Fruit fly (Drosophila melanogaster) whole organism, wandering third instar larva: ENCODE results near the gene CG31019.

Source experiments
- Abd-B ChIP-seq: fragments of >200 bp; optimal IDR thresholded peaks from 2 replicates; lab custom pipeline; 2017; ENCODE audit warnings: missing biosample characterization, missing genetic modification characterization
- CG32264 ChIP-seq: fragments of 200-800 bp; sonication (Bioruptor generic); optimal IDR thresholded peaks from 2 replicates; lab custom pipeline; 2016; ENCODE audit warnings: missing biosample characterization, missing genetic modification characterization
- CG9705 ChIP-seq: fragments of 200-800 bp; sonication (Bioruptor generic); optimal IDR thresholded peaks from 2 replicates; lab custom pipeline; 2018; ENCODE audit warnings: missing biosample characterization, mild to moderate bottlenecking, missing genetic modification characterization
- CrebA ChIP-seq: fragments of 200-800 bp; sonication (Bioruptor generic); optimal IDR thresholded peaks from 2 replicates; lab custom pipeline; 2016; ENCODE audit warnings: missing biosample characterization, mild to moderate bottlenecking, missing genetic modification characterization, borderline replicate concordance
- Dfd ChIP-seq: fragments of >200 bp; optimal IDR thresholded peaks from 2 replicates; lab custom pipeline; 2017; ENCODE audit warnings: missing biosample characterization, missing genetic modification characterization
- Dif ChIP-seq: fragments of 200-275, 200-300 bp; sonication (Bioruptor generic); optimal IDR thresholded peaks from 2 replicates; lab custom pipeline; 2018; ENCODE audit warnings: missing biosample characterization, missing genetic modification characterization; ENCODE audit not compliant: partially characterized antibody
- GATAd ChIP-seq: sonication (Bioruptor generic); optimal IDR thresholded peaks from 2 replicates; lab custom pipeline; 2016; ENCODE audit warnings: missing biosample characterization, missing genetic modification characterization
- HLH106 ChIP-seq: fragments of 200-800 bp; optimal IDR thresholded peaks from 3 replicates; lab custom pipeline; 2019; ENCODE audit warnings: missing biosample characterization, mild to moderate bottlenecking, missing genetic modification characterization, moderate library complexity
- Hnf4 ChIP-seq: fragments of 200-800 bp; sonication (Bioruptor generic); optimal IDR thresholded peaks from 2 replicates; lab custom pipeline; 2016; ENCODE audit warnings: missing biosample characterization, mild to moderate bottlenecking, missing genetic modification characterization
- Hr78 ChIP-seq: fragments of >200 bp; optimal IDR thresholded peaks from 2 replicates; lab custom pipeline; 2017; ENCODE audit warnings: missing biosample characterization, missing genetic modification characterization
- Hr83 ChIP-seq: fragments of 200-300 bp; sonication (Bioruptor generic); optimal IDR thresholded peaks from 2 replicates; lab custom pipeline; 2016; ENCODE audit warnings: missing biosample characterization, mild to moderate bottlenecking, missing genetic modification characterization, moderate library complexity; ENCODE audit not compliant: poor library complexity, severe bottlenecking
- Jra ChIP-seq: sonication (Bioruptor generic); optimal IDR thresholded peaks from 2 replicates; lab custom pipeline; 2016; ENCODE audit warnings: missing biosample characterization, missing genetic modification characterization
- Mio ChIP-seq: sonication (Bioruptor generic); optimal IDR thresholded peaks from 2 replicates; lab custom pipeline; 2016; ENCODE audit warnings: missing biosample characterization, missing genetic modification characterization
- Myc ChIP-seq: fragments of >200 bp; optimal IDR thresholded peaks from 2 replicates; lab custom pipeline; 2017
- OdsH ChIP-seq: fragments of 200-800 bp; sonication (Bioruptor generic); optimal IDR thresholded peaks from 2 replicates; lab custom pipeline; 2016; ENCODE audit warnings: missing biosample characterization, mild to moderate bottlenecking, missing genetic modification characterization
- Rel ChIP-seq, 2 experiments: fragments of 200-800 bp; sonication (Bioruptor generic) in 1 of 2; optimal IDR thresholded peaks; 2 replicates in 1 of 2; 3 replicates in 1 of 2; lab custom pipeline; 2016 to 2019; ENCODE audit warnings: mild to moderate bottlenecking in 2 of 2, missing biosample characterization in 2 of 2, missing genetic modification characterization in 2 of 2, moderate library complexity in 1 of 2
- Sp1 ChIP-seq: fragments of 200-800 bp; sonication (Bioruptor generic); optimal IDR thresholded peaks from 3 replicates; lab custom pipeline; 2019; ENCODE audit warnings: missing biosample characterization, mild to moderate bottlenecking, missing genetic modification characterization, moderate library complexity
- Vsx2 ChIP-seq: fragments of 200-300, 225-300 bp; sonication (Bioruptor generic); optimal IDR thresholded peaks from 2 replicates; lab custom pipeline; 2018; ENCODE audit warnings: missing biosample characterization, missing genetic modification characterization; ENCODE audit not compliant: partially characterized antibody
- br ChIP-seq: fragments of 200-800 bp; sonication (Bioruptor generic); optimal IDR thresholded peaks from 2 replicates; lab custom pipeline; 2016; ENCODE audit warnings: missing biosample characterization, missing genetic modification characterization
- brk ChIP-seq: fragments of 200-800 bp; sonication (Bioruptor generic); optimal IDR thresholded peaks from 2 replicates; lab custom pipeline; 2016; ENCODE audit warnings: missing biosample characterization, mild to moderate bottlenecking, missing genetic modification characterization
- dl ChIP-seq, 2 experiments: fragments of 175-275, 200-275 bp in 1 of 2; fragments of 200-275 bp in 1 of 2; sonication (Bioruptor generic); optimal IDR thresholded peaks; lab custom pipeline; 2018; ENCODE audit warnings: mild to moderate bottlenecking in 2 of 2, missing biosample characterization in 2 of 2, missing genetic modification characterization in 2 of 2, moderate library complexity in 2 of 2; ENCODE audit not compliant: partially characterized antibody in 2 of 2, insufficient read depth in 1 of 2
- dmrt93B ChIP-seq: fragments of 200-800 bp; sonication (Bioruptor generic); optimal IDR thresholded peaks from 2 replicates; lab custom pipeline; 2018; ENCODE audit warnings: missing biosample characterization, mild to moderate bottlenecking, missing genetic modification characterization
- dsf ChIP-seq: sonication (Bioruptor generic); optimal IDR thresholded peaks from 2 replicates; lab custom pipeline; 2016; ENCODE audit warnings: missing biosample characterization, missing genetic modification characterization, borderline replicate concordance
- ey ChIP-seq: fragments of 200-800 bp; sonication (Bioruptor generic); optimal IDR thresholded peaks from 2 replicates; lab custom pipeline; 2016; ENCODE audit warnings: missing biosample characterization, missing genetic modification characterization
- foxo ChIP-seq, 2 experiments: fragments of 200-800 bp; sonication (Bioruptor generic); optimal IDR thresholded peaks; 2 replicates in 1 of 2; 3 replicates in 1 of 2; lab custom pipeline; 2016 to 2017; ENCODE audit warnings: missing biosample characterization in 2 of 2, missing genetic modification characterization in 2 of 2
- fru ChIP-seq: fragments of 200-800 bp; sonication (Bioruptor generic); optimal IDR thresholded peaks from 3 replicates; lab custom pipeline; 2016; ENCODE audit warnings: missing biosample characterization, mild to moderate bottlenecking, missing genetic modification characterization
- h ChIP-seq: fragments of 200-800 bp; sonication (Bioruptor generic); optimal IDR thresholded peaks from 3 replicates; lab custom pipeline; 2016; ENCODE audit warnings: missing biosample characterization, mild to moderate bottlenecking, missing genetic modification characterization
- jim ChIP-seq: fragments of 175-275, 200-325 bp; sonication (Bioruptor generic); optimal IDR thresholded peaks from 2 replicates; lab custom pipeline; 2016; ENCODE audit warnings: missing biosample characterization, mild to moderate bottlenecking, missing genetic modification characterization
- lola ChIP-seq: fragments of >200 bp; optimal IDR thresholded peaks from 2 replicates; lab custom pipeline; 2017; ENCODE audit warnings: missing biosample characterization, missing genetic modification characterization
- pan ChIP-seq: fragments of >200 bp; optimal IDR thresholded peaks from 2 replicates; lab custom pipeline; 2017
- psq ChIP-seq: fragments of 200-800 bp; sonication (Bioruptor generic); optimal IDR thresholded peaks from 3 replicates; lab custom pipeline; 2017; ENCODE audit warnings: missing biosample characterization, mild to moderate bottlenecking, missing genetic modification characterization, moderate library complexity
- rgr ChIP-seq: fragments of 200-800 bp; sonication (Bioruptor generic); optimal IDR thresholded peaks from 3 replicates; lab custom pipeline; 2016; ENCODE audit warnings: missing biosample characterization, mild to moderate bottlenecking, missing genetic modification characterization
- sage ChIP-seq: fragments of 200-800 bp; sonication (Bioruptor generic); optimal IDR thresholded peaks from 2 replicates; lab custom pipeline; 2016; ENCODE audit warnings: missing biosample characterization, mild to moderate bottlenecking, missing genetic modification characterization
- sv ChIP-seq: fragments of 200-800 bp; sonication (Bioruptor generic); optimal IDR thresholded peaks from 3 replicates; lab custom pipeline; 2016; ENCODE audit warnings: missing biosample characterization, missing genetic modification characterization
- tai ChIP-seq: sonication (Bioruptor generic); optimal IDR thresholded peaks from 2 replicates; lab custom pipeline; 2016; ENCODE audit warnings: missing biosample characterization, missing genetic modification characterization
- usp ChIP-seq: fragments of >200 bp; optimal IDR thresholded peaks from 2 replicates; lab custom pipeline; 2017; ENCODE audit warnings: missing biosample characterization, missing genetic modification characterization
- woc ChIP-seq: sonication (Bioruptor generic); optimal IDR thresholded peaks from 2 replicates; lab custom pipeline; 2016; ENCODE audit warnings: missing biosample characterization, mild to moderate bottlenecking, missing genetic modification characterization

CG31019 gene

DNA sequence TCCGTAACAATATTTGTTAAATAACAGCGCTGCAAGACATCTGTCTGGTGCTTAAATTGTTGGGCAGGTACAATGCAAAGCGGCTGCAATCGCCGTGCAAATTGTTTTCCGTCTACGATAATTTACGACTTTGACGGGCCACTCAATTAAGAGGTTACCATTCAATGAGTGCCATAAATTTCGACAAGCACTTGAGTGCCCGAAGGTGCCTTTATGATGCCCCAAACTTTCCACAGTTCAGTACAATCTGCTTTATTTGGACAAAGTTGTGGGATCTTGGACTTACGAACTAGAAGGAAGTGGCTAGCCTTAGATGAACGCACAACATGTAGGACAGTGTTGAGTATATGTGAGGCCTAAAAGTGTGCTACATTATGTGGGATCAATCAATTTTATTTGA, 4.1 kb upstream of the CG31019 start:
- TF ChIP-seq psq (GFP tag; lab: Kevin White, UChicago) (no peak), OdsH (GFP tag; lab: Kevin White, UChicago) (no peak), Dfd (GFP tag; lab: Kevin White, UChicago) (no peak), Hr78 (no peak), Myc (no peak), tai (GFP tag; lab: Kevin White, UChicago) (no peak), dl (GFP tag; optimal IDR thresholded peaks at IDR 0.05; lab: Kevin White, UChicago; ENCODE audit: insufficient read depth in 1 of 2, partially characterized antibody in 2 of 2) (no peak), br (GFP tag; lab: Kevin White, UChicago) (no peak)

DNA sequence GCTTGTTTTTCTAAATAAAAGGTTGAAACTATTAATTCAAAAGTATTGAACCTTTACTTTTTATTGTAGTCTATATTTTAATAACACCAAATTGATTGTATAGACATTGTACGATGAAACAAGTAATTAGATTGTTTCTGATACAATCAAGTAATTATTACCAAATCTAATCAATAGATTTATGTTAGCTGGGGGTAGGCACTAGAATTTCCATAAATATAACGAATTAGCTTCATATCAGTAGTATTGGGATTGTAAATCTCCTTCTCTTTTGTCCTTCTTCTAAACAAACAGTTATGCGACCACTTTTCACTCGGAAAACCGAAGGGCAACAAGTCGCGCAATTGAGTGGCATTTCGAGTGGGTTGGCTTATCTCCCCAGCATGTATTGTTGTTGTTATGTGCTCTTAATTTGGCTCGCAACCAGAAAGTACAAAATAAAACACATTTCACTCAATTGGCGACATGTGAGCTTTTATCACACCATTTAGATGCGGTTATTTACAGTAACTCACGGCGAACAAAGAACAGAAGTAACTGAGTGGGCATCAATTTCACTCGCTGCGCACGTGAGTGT, 2.7 kb downstream of the CG31019 start:
- TF ChIP-seq Rel (GFP tag; optimal IDR thresholded peaks at IDR 0.05; lab: Kevin White, UChicago), result no peak
- peak; percentile 26 for TF ChIP-seq Rel (tag; optimal IDR thresholded peaks at IDR 0.05; lab: Kevin White, UChicago)
- no peak for TF ChIP-seq h (GFP tag; lab: Kevin White, UChicago)

DNA sequence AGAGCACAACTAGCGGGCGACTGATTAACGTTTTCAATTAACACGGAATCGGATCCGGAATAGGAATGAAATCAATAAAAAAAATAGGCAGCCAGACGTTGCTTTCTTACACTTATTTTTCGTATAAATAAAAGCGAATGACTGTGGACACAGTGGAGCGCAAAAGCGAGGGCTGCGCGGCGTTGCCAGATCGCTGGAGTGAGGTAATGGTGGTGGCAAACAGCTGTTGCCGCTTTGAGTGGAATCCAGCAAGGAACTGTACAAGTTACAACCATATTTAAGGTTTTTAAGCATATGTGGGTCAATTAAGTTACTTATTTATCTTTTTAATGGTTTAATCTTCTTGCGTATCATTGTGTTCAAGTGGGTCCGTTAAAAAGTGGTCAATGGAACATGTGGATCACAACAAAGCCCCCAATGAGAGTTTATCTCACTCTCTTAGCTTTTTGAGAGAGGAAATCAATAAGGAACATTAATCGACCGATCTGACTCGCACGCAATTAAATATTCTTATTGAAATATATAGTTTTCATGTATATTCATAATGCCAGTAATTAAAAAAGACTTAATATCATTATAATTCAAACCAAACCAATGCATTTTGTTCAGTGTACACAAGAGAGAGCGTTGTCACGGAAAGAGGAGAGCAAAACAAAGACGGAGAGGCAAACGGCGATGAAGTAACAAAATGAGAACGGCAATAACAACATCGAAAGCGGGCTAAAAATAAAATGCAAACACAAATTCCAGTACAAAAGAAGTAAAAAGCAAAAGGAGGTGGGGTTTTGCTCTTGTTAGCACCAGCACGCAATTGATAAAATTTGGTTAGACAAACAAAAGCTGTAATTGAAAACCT, 3.6 kb downstream of the CG31019 start:
- peak; percentile 66 for TF ChIP-seq dmrt93B (GFP tag; lab: Kevin White, UChicago)
- peak; percentile 90 for TF ChIP-seq OdsH (GFP tag; lab: Kevin White, UChicago)
- no peak for TF ChIP-seq jim (GFP tag; lab: Kevin White, UChicago)
- no peak for TF ChIP-seq pan (lab: Kevin White, UChicago)
- TF ChIP-seq CG32264, result peak; percentile 84
- no peak for TF ChIP-seq Abd-B (GFP tag; lab: Kevin White, UChicago)
- TF ChIP-seq Myc, result no peak
- peak; percentile 89 for TF ChIP-seq Hnf4
- TF ChIP-seq rgr (GFP tag; lab: Kevin White, UChicago), result peak; percentile 91
- TF ChIP-seq Vsx2 (GFP tag; lab: Kevin White, UChicago), result no peak
- TF ChIP-seq Jra (GFP tag; lab: Kevin White, UChicago), result peak; percentile 72
- no peak for TF ChIP-seq GATAd (GFP tag; lab: Kevin White, UChicago)
- TF ChIP-seq usp (GFP tag; lab: Kevin White, UChicago), result no peak
- peak; percentile 67 to 95 for TF ChIP-seq foxo (GFP tag; optimal IDR thresholded peaks at IDR 0.05; lab: Kevin White, UChicago)
- peak; percentile 87 for TF ChIP-seq sage (GFP tag; lab: Kevin White, UChicago)
- TF ChIP-seq HLH106 (tag; lab: Kevin White, UChicago), result peak; percentile 83
- TF ChIP-seq sv (GFP tag; lab: Kevin White, UChicago), result peak; percentile 43
- peak; percentile 65 for TF ChIP-seq woc (GFP tag; lab: Kevin White, UChicago)
- peak; percentile 20 for TF ChIP-seq Rel (GFP tag; optimal IDR thresholded peaks at IDR 0.05; lab: Kevin White, UChicago)
- peak; percentile 62 for TF ChIP-seq Rel (tag; optimal IDR thresholded peaks at IDR 0.05; lab: Kevin White, UChicago)
- peak; percentile 43 for TF ChIP-seq Dif (GFP tag; lab: Kevin White, UChicago)
- TF ChIP-seq lola (GFP tag; lab: Kevin White, UChicago), result no peak
- no peak for TF ChIP-seq dl (GFP tag; optimal IDR thresholded peaks at IDR 0.05; lab: Kevin White, UChicago; ENCODE audit: insufficient read depth in 1 of 2, partially characterized antibody in 2 of 2)
- peak; percentile 92 for TF ChIP-seq fru
- TF ChIP-seq Hr78, result no peak
- peak; percentile 92 for TF ChIP-seq ey (GFP tag; lab: Kevin White, UChicago)
- TF ChIP-seq dsf (GFP tag; lab: Kevin White, UChicago), result peak; percentile 65
- no peak for TF ChIP-seq Mio (GFP tag; lab: Kevin White, UChicago)
- peak; percentile 48 for TF ChIP-seq Hr83 (GFP tag; lab: Kevin White, UChicago)
- TF ChIP-seq tai (GFP tag; lab: Kevin White, UChicago), result no peak
- TF ChIP-seq CG9705 (GFP tag; lab: Kevin White, UChicago), result peak; percentile 31
- TF ChIP-seq Sp1 (GFP tag; lab: Kevin White, UChicago), result peak; percentile 84
- peak; percentile 96 for TF ChIP-seq psq (GFP tag; lab: Kevin White, UChicago)
- TF ChIP-seq CrebA (GFP tag; lab: Kevin White, UChicago), result peak; percentile 63
- TF ChIP-seq h (GFP tag; lab: Kevin White, UChicago), result peak; percentile 96
- peak; percentile 84 for TF ChIP-seq brk (GFP tag; lab: Kevin White, UChicago)
- peak; percentile 94 for TF ChIP-seq br (GFP tag; lab: Kevin White, UChicago)
- TF ChIP-seq Dfd (GFP tag; lab: Kevin White, UChicago), result no peak
